Worm (Caenorhabditis elegans) whole organism, L1 larva: ENCODE results near the gene cyp-35B1.

Experiments used
- nhr-85 ChIP-seq: sonication (generic microtip); peaks from one replicate; lab custom pipeline; 2016; ENCODE audit warnings: missing genetic modification characterization, inconsistent platforms, missing compliant biosample characterization
- pqm-1 ChIP-seq: sonication (generic microtip); optimal IDR thresholded peaks from 3 replicates; lab custom pipeline; 2017; ENCODE audit warnings: missing biosample characterization, missing genetic modification characterization
- sptf-1 ChIP-seq: fragments of 150-350 bp; optimal IDR thresholded peaks from 2 replicates; lab custom pipeline; 2014; ENCODE audit warnings: missing biosample characterization, missing genetic modification characterization

DNA sequence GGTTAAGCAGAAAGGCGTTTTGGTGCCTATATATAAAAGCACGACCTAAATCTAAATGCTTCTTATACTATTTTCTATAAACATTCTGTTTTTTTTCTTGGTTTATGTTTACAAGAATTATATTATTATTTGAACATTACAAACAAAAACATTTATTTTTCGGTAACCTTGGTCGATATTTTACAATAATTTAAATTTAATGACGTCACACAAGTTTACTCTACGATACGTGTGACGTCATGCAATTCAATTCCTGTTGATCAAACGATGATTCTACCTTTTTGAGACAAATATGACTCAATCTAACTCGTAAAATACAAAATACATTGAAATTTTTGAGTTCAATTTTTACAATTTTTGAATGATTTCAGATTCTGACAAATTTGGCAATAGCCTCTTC lies 42.8 kb upstream of the cyp-35B1 start:
- TF ChIP-seq nhr-85 (tag; lab: Kevin White, UChicago) (no peak), pqm-1 (tag; lab: Kevin White, UChicago) (no peak), sptf-1 (tag; lab: Kevin White, UChicago) (no peak)
